Worm (Caenorhabditis elegans) whole organism, late embryonic: ENCODE measurements around the gene F47C12.7.

Source experiments
- ceh-19 ChIP-seq: fragments of 200-800 bp; sonication (Bioruptor generic); optimal IDR thresholded peaks from 2 replicates; lab custom pipeline; 2018; ENCODE audit warnings: mild to moderate bottlenecking, missing genetic modification characterization, missing compliant biosample characterization
- madf-2 ChIP-seq: sonication (generic microtip); optimal IDR thresholded peaks from 2 replicates; lab custom pipeline; 2017; ENCODE audit warnings: missing genetic modification characterization, missing compliant biosample characterization
- nfya-1 ChIP-seq: sonication (generic microtip); optimal IDR thresholded peaks from 2 replicates; lab custom pipeline; 2017; ENCODE audit warnings: missing genetic modification characterization, mild to moderate bottlenecking, missing compliant biosample characterization, antibody characterized with exemption, moderate library complexity

- TF ChIP-seq ceh-19 (GFP tag; lab: Kevin White, UChicago), result no peak
- no peak for TF ChIP-seq nfya-1
- no peak for TF ChIP-seq madf-2 (tag; lab: Kevin White, UChicago)
These were observed 31.8 kb downstream of the F47C12.7 start for ce11 chrIV:3963498-3963897.
